Worm (Caenorhabditis elegans) whole organism, L4 larva: ENCODE measurements around the gene grl-11.
"Not testable (repeated sequence)": the region's sequence is repeated elsewhere in the genome, so short reads cannot be mapped to it uniquely, and the experiment has no call there.

Experiments
- F26F4.8 ChIP-seq: fragments of 200-800 bp; sonication (Bioruptor generic); conservative IDR thresholded peaks from 2 replicates; pipeline ENCODE4 v1.3.6; 2022; ENCODE audit warnings: missing genetic modification characterization, missing compliant biosample characterization
- F37D6.2 ChIP-seq: sonication (generic microtip); optimal IDR thresholded peaks from 2 replicates; lab custom pipeline; 2016; ENCODE audit warnings: mild to moderate bottlenecking, missing genetic modification characterization, missing compliant biosample characterization
- T26A8.4 ChIP-seq: fragments of 200-800 bp; sonication (Bioruptor generic); IDR thresholded peaks from 2 replicates; pipeline ENCODE4 v1.3.6; 2022; ENCODE audit warnings: missing genetic modification characterization, missing compliant biosample characterization
- Y105C5A.15 ChIP-seq: fragments of 200-800 bp; sonication (Bioruptor generic); IDR thresholded peaks from 2 replicates; pipeline ENCODE4 v1.3.6; 2022; ENCODE audit warnings: missing genetic modification characterization, missing compliant biosample characterization
- Y5F2A.4 ChIP-seq: fragments of 200-800 bp; sonication (Bioruptor generic); optimal IDR thresholded peaks from 2 replicates; lab custom pipeline; 2018; ENCODE audit warnings: mild to moderate bottlenecking, missing genetic modification characterization, missing compliant biosample characterization
- ZK546.5 ChIP-seq, 2 experiments: sonication (generic microtip); optimal IDR thresholded peaks; 2 replicates each; lab custom pipeline; 2017; ENCODE audit warnings: missing biosample characterization in 2 of 2, missing genetic modification characterization in 2 of 2
- aha-1 ChIP-seq: fragments of 150-350 bp; peaks from one replicate; lab custom pipeline; 2014; ENCODE audit warnings: missing biosample characterization, missing genetic modification characterization
- aly-2 ChIP-seq: sonication (generic microtip); optimal IDR thresholded peaks from 2 replicates; lab custom pipeline; 2018; ENCODE audit warnings: missing biosample characterization, missing genetic modification characterization
- ceh-28 ChIP-seq: fragments of 150-350 bp; optimal IDR thresholded peaks from 2 replicates; lab custom pipeline; 2014; ENCODE audit warnings: missing biosample characterization, missing genetic modification reagents, missing genetic modification characterization
- cey-2 ChIP-seq: sonication (generic microtip); optimal IDR thresholded peaks from 3 replicates; lab custom pipeline; 2017; ENCODE audit warnings: missing genetic modification characterization, mild to moderate bottlenecking, missing compliant biosample characterization, antibody characterized with exemption, borderline replicate concordance; ENCODE audit not compliant: insufficient read depth
- daf-16 ChIP-seq, 3 experiments: sonication (generic microtip); optimal IDR thresholded peaks; 2 replicates each; lab custom pipeline; 2016 to 2017; ENCODE audit warnings: missing genetic modification characterization in 3 of 3, missing genetic modification reagents in 3 of 3, mild to moderate bottlenecking in 2 of 3, missing compliant biosample characterization in 2 of 3, missing biosample characterization in 1 of 3, moderate library complexity in 1 of 3
- daf-19 ChIP-seq: fragments of 200-800 bp; sonication (Bioruptor generic); conservative IDR thresholded peaks from 2 replicates; pipeline ENCODE4 v1.3.6; 2022; ENCODE audit warnings: missing genetic modification characterization, missing compliant biosample characterization
- dmd-6 ChIP-seq: fragments of 200-800 bp; sonication (Bioruptor generic); IDR thresholded peaks from 2 replicates; pipeline ENCODE4 v1.3.6; 2022; ENCODE audit warnings: missing genetic modification reagents, missing genetic modification characterization, missing compliant biosample characterization
- dmd-9 ChIP-seq: fragments of 200-800 bp; sonication (Bioruptor generic); IDR thresholded peaks from 2 replicates; pipeline ENCODE4 v1.3.6; 2022; ENCODE audit warnings: missing genetic modification reagents, missing genetic modification characterization, missing compliant biosample characterization
- dpl-1 ChIP-seq: fragments of 150-350 bp; optimal IDR thresholded peaks from 2 replicates; lab custom pipeline; 2014; ENCODE audit warnings: missing biosample characterization, missing genetic modification reagents, missing genetic modification characterization
- jun-1 ChIP-seq: fragments of 150-350 bp; optimal IDR thresholded peaks from 2 replicates; lab custom pipeline; 2014; ENCODE audit warnings: missing biosample characterization, missing genetic modification reagents, missing genetic modification characterization
- lim-7 ChIP-seq: fragments of 200-800 bp; sonication (Bioruptor generic); IDR thresholded peaks from 2 replicates; pipeline ENCODE4 v1.3.6; 2022; ENCODE audit warnings: missing genetic modification characterization, missing compliant biosample characterization
- lin-1 ChIP-seq: fragments of 200-800 bp; sonication (Bioruptor generic); IDR thresholded peaks from 2 replicates; pipeline ENCODE4 v1.3.6; 2022; ENCODE audit warnings: missing genetic modification reagents, missing genetic modification characterization, missing compliant biosample characterization
- lir-3 ChIP-seq: sonication (generic microtip); optimal IDR thresholded peaks from 2 replicates; lab custom pipeline; 2016; ENCODE audit warnings: mild to moderate bottlenecking, missing genetic modification characterization, missing compliant biosample characterization
- madf-9 ChIP-seq: fragments of 200-800 bp; sonication (Bioruptor generic); conservative IDR thresholded peaks from 2 replicates; pipeline ENCODE4 v1.3.6; 2022; ENCODE audit warnings: missing genetic modification reagents, missing genetic modification characterization, missing compliant biosample characterization
- mdl-1 ChIP-seq, 2 experiments: fragments of 150-350 bp in 1 of 2; sonication (generic microtip) in 1 of 2; optimal IDR thresholded peaks; 2 replicates each; lab custom pipeline; 2014 to 2017; ENCODE audit warnings: missing biosample characterization in 2 of 2, missing genetic modification characterization in 2 of 2
- mdt-29 ChIP-seq: fragments of 200-800 bp; sonication (Bioruptor generic); IDR thresholded peaks from 2 replicates; pipeline ENCODE4 v1.3.6; 2022; ENCODE audit warnings: missing genetic modification reagents, missing genetic modification characterization, missing compliant biosample characterization
- mep-1 ChIP-seq: fragments of 150-350 bp; sonication (generic microtip); optimal IDR thresholded peaks from 3 replicates; lab custom pipeline; 2014; ENCODE audit warnings: missing biosample characterization, missing genetic modification characterization
- mes-2 ChIP-seq: sonication (generic microtip); optimal IDR thresholded peaks from 2 replicates; lab custom pipeline; 2016; ENCODE audit warnings: missing genotype, mild to moderate bottlenecking, missing genetic modification characterization, missing compliant biosample characterization; ENCODE audit not compliant: poor library complexity, severe bottlenecking
- nhr-111 ChIP-seq: fragments of 200-800 bp; sonication (Bioruptor generic); optimal IDR thresholded peaks from 2 replicates; lab custom pipeline; 2018; ENCODE audit warnings: mild to moderate bottlenecking, missing genetic modification characterization, missing compliant biosample characterization
- nhr-237 ChIP-seq: sonication (generic microtip); optimal IDR thresholded peaks from 2 replicates; lab custom pipeline; 2017; ENCODE audit warnings: missing biosample characterization, missing genetic modification characterization
- nhr-42 ChIP-seq: fragments of 200-800 bp; sonication (Bioruptor generic); IDR thresholded peaks from 2 replicates; pipeline ENCODE4 v1.3.6; 2022; ENCODE audit warnings: missing genetic modification characterization, missing compliant biosample characterization
- nhr-6 ChIP-seq: fragments of 150-350 bp; optimal IDR thresholded peaks from 2 replicates; lab custom pipeline; 2014; ENCODE audit warnings: missing biosample characterization, missing genetic modification characterization
- nhr-77 ChIP-seq: fragments of 150-350 bp; optimal IDR thresholded peaks from 2 replicates; lab custom pipeline; 2014; ENCODE audit warnings: missing biosample characterization, missing genetic modification characterization
- pha-4 ChIP-seq, 2 experiments: fragments of 150-350 bp in 1 of 2; fragments of 200-800 bp in 1 of 2; sonication (Bioruptor generic) in 1 of 2; IDR thresholded peaks in 1 of 2; optimal IDR thresholded peaks in 1 of 2; 2 replicates each; pipeline versions ENCODE4 v1.3.6 to Lab custom; 2014 to 2022; ENCODE audit warnings: missing genetic modification characterization in 2 of 2, missing genetic modification reagents in 2 of 2, missing biosample characterization in 1 of 2, missing compliant biosample characterization in 1 of 2
- php-3 ChIP-seq: fragments of 200-800 bp; sonication (Bioruptor generic); IDR thresholded peaks from 2 replicates; pipeline ENCODE4 v1.3.6; 2022; ENCODE audit warnings: missing genetic modification reagents, missing genetic modification characterization, missing compliant biosample characterization
- pqm-1 ChIP-seq: sonication (generic microtip); optimal IDR thresholded peaks from 2 replicates; lab custom pipeline; 2017; ENCODE audit warnings: missing biosample characterization, missing genetic modification characterization
- saeg-2 ChIP-seq: fragments of 200-800 bp; sonication (Bioruptor generic); IDR thresholded peaks from 2 replicates; pipeline ENCODE4 v1.3.6; 2022; ENCODE audit warnings: missing genetic modification reagents, missing genetic modification characterization, missing compliant biosample characterization
- skn-1 ChIP-seq: fragments of 150-350 bp; optimal IDR thresholded peaks from 2 replicates; lab custom pipeline; 2014; ENCODE audit warnings: missing biosample characterization, missing genetic modification characterization
- snpc-1.2 ChIP-seq: fragments of 200-800 bp; sonication (Bioruptor generic); IDR thresholded peaks from 2 replicates; pipeline ENCODE4 v1.3.6; 2022; ENCODE audit warnings: missing genetic modification reagents, missing genetic modification characterization, missing compliant biosample characterization
- spr-1 ChIP-seq: sonication (generic microtip); optimal IDR thresholded peaks from 2 replicates; lab custom pipeline; 2016; ENCODE audit warnings: mild to moderate bottlenecking, missing genetic modification characterization, missing compliant biosample characterization
- tra-1 ChIP-seq: fragments of 200-800 bp; sonication (Bioruptor generic); IDR thresholded peaks from 2 replicates; pipeline ENCODE4 v1.3.6; 2022; ENCODE audit warnings: missing genetic modification reagents, missing genetic modification characterization, missing compliant biosample characterization
- unc-62 ChIP-seq, 3 experiments: fragments of 150-350 bp in 1 of 3; sonication (generic microtip); optimal IDR thresholded peaks in 2 of 3; peaks in 1 of 3; 1 replicate in 1 of 3; 2 replicates in 2 of 3; lab custom pipeline; 2014 to 2017; ENCODE audit warnings: missing biosample characterization in 3 of 3, missing genetic modification characterization in 3 of 3, missing genetic modification reagents in 3 of 3, missing genotype in 1 of 3
- zfp-2 ChIP-seq: sonication (generic microtip); optimal IDR thresholded peaks from 2 replicates; lab custom pipeline; 2016; ENCODE audit warnings: mild to moderate bottlenecking, missing genetic modification characterization, missing compliant biosample characterization
- zfp-3 ChIP-seq: fragments of 200-800 bp; sonication (Bioruptor generic); conservative IDR thresholded peaks from 2 replicates; pipeline ENCODE4 v1.3.6; 2022; ENCODE audit warnings: missing genetic modification reagents, missing genetic modification characterization, missing compliant biosample characterization
- zip-2 ChIP-seq: fragments of 150-350 bp; optimal IDR thresholded peaks from 2 replicates; lab custom pipeline; 2014; ENCODE audit warnings: missing biosample characterization, missing genetic modification characterization

The grl-11 gene

ce11 chrIII:9110914-9111313 is 7.2 kb downstream of the grl-11 start (continued):
- TF ChIP-seq saeg-2 (GFP tag; lab: Robert Waterston, UW), result peak; percentile 73; the same call in 1 of the 2 replicates
- peak; percentile 18 for TF ChIP-seq mes-2 (tag; lab: Kevin White, UChicago)
- TF ChIP-seq nhr-42 (GFP tag; lab: Robert Waterston, UW), result peak; percentile 78
- TF ChIP-seq mdt-29 (GFP tag; lab: Robert Waterston, UW), result peak; percentile 76
- peak; percentile 92 for TF ChIP-seq pha-4 (GFP tag; IDR thresholded peaks at IDR 0.05; lab: Robert Waterston, UW)
- TF ChIP-seq pha-4 (tag; optimal IDR thresholded peaks at IDR 0.05; lab: Kevin White, UChicago), result not testable (repeated sequence)
- TF ChIP-seq mep-1 (tag; lab: Kevin White, UChicago), result peak; percentile 13
- 0 out of 2 replicates have a peak, but pooled peaks have one; percentile 4 for TF ChIP-seq madf-9
- TF ChIP-seq lim-7 (GFP tag; lab: Robert Waterston, UW), result peak; percentile 89
- TF ChIP-seq, all 104 proteins: peak for 30; not testable (repeated sequence) for 74

ce11 chrIII:9110270-9110669 is 7.9 kb downstream of the grl-11 start:
- TF ChIP-seq pqm-1 (no peak), skn-1 (tag; lab: Kevin White, UChicago) (no peak), ceh-28 (tag; lab: Kevin White, UChicago) (no peak), aha-1 (tag; lab: Kevin White, UChicago) (peak; percentile 31), zip-2 (tag; lab: Kevin White, UChicago) (no peak), daf-16 (GFP tag; optimal IDR thresholded peaks at IDR 0.05; lab: Kevin White, UChicago) (no peak), daf-16 (tag; optimal IDR thresholded peaks at IDR 0.05; lab: Kevin White, UChicago) (peak; percentile 37)

- TF ChIP-seq mdl-1 (tag; optimal IDR thresholded peaks at IDR 0.05; lab: Kevin White, UChicago), result no peak
- no peak for TF ChIP-seq dmd-6 (GFP tag; lab: Robert Waterston, UW)
- TF ChIP-seq jun-1 (tag; lab: Kevin White, UChicago), result no peak
- TF ChIP-seq saeg-2 (GFP tag; lab: Robert Waterston, UW), result no peak
- TF ChIP-seq daf-19 (GFP tag; lab: Robert Waterston, UW), result no peak
- no peak for TF ChIP-seq nhr-6
- no peak for TF ChIP-seq F26F4.8 (GFP tag; lab: Robert Waterston, UW)
- TF ChIP-seq dpl-1, result no peak
- no peak for TF ChIP-seq nhr-77 (tag; lab: Kevin White, UChicago)
- TF ChIP-seq F37D6.2 (tag; lab: Kevin White, UChicago), result no peak
- TF ChIP-seq dmd-9 (GFP tag; lab: Robert Waterston, UW), result no peak
- no peak for TF ChIP-seq T26A8.4 (GFP tag; lab: Robert Waterston, UW)
- TF ChIP-seq Y5F2A.4 (GFP tag; lab: Kevin White, UChicago), result no peak
- no peak for TF ChIP-seq nhr-237 (tag; lab: Kevin White, UChicago)
- TF ChIP-seq daf-16 (GFP tag; optimal IDR thresholded peaks at IDR 0.05; lab: Kevin White, UChicago), result no peak
- TF ChIP-seq daf-16 (tag; optimal IDR thresholded peaks at IDR 0.05; lab: Kevin White, UChicago), result no peak
Measured at ce11 chrIII:9109726-9110125, 8.4 kb downstream of the grl-11 start.

ce11 chrIII:9109172-9109571 is 9.0 kb downstream of the grl-11 start, which contains the start of gene cya-1:
Gene cya-1, minus strand, starts transcription at chrIII:9109272.
- TF ChIP-seq lir-3 (tag; lab: Kevin White, UChicago) (no peak), dmd-9 (GFP tag; lab: Robert Waterston, UW) (no peak), ZK546.5 (tag; optimal IDR thresholded peaks at IDR 0.05; lab: Kevin White, UChicago) (no peak), nhr-111 (GFP tag; lab: Kevin White, UChicago) (no peak), spr-1 (tag; lab: Kevin White, UChicago) (no peak), unc-62 (GFP tag; optimal IDR thresholded peaks at IDR 0.05 in 1 of 2; lab: Kevin White, UChicago) (no peak), unc-62 (tag; optimal IDR thresholded peaks at IDR 0.05; lab: Kevin White, UChicago) (no peak), zfp-3 (GFP tag; lab: Robert Waterston, UW) (no peak), zfp-2 (no peak), php-3 (GFP tag; lab: Robert Waterston, UW) (no peak), lin-1 (GFP tag; lab: Robert Waterston, UW) (no peak), snpc-1.2 (GFP tag; lab: Robert Waterston, UW) (no peak), cey-2 (tag; lab: Kevin White, UChicago) (no peak), nhr-6 (no peak), mdt-29 (GFP tag; lab: Robert Waterston, UW) (no peak), nhr-77 (tag; lab: Kevin White, UChicago) (no peak), Y105C5A.15 (GFP tag; lab: Robert Waterston, UW) (no peak), tra-1 (GFP tag; lab: Robert Waterston, UW) (no peak), aly-2 (tag; lab: Kevin White, UChicago) (no peak)
